Fruit fly (Drosophila melanogaster) whole organism, embryonic: ENCODE data around the gene Sys1.

Experiments
- Ada2b ChIP-seq: fragments of 200-800 bp; sonication (Bioruptor generic); IDR thresholded peaks from 2 replicates; pipeline ENCODE4 v1.3.6; 2022; ENCODE audit warnings: missing biosample characterization, missing genetic modification characterization
- BEAF-32 ChIP-seq: fragments of 200-800 bp; sonication (Bioruptor generic); optimal IDR thresholded peaks from 3 replicates; lab custom pipeline; 2017; ENCODE audit warnings: missing biosample characterization, missing genetic modification characterization, mild to moderate bottlenecking, moderate library complexity, missing genetic modification reagents
- BtbVII ChIP-seq: fragments of 200-800 bp; sonication (Bioruptor generic); optimal IDR thresholded peaks from 3 replicates; lab custom pipeline; 2017; ENCODE audit warnings: missing biosample characterization, mild to moderate bottlenecking, missing genetic modification characterization
- CG1024 ChIP-seq: fragments of 200-800 bp; sonication (Bioruptor generic); IDR thresholded peaks from 2 replicates; pipeline ENCODE4 v1.3.6; 2022; ENCODE audit warnings: missing biosample characterization, missing genetic modification characterization
- CG10267 ChIP-seq: fragments of 200-800 bp; sonication (Bioruptor generic); optimal IDR thresholded peaks from 2 replicates; lab custom pipeline; 2018; ENCODE audit warnings: missing biosample characterization, mild to moderate bottlenecking, missing genetic modification characterization, moderate library complexity
- CG10979 ChIP-seq: fragments of 200-800 bp; sonication (Bioruptor generic); optimal IDR thresholded peaks from 2 replicates; lab custom pipeline; 2018; ENCODE audit warnings: missing biosample characterization, mild to moderate bottlenecking, missing genetic modification characterization, moderate library complexity
- CG12104 ChIP-seq: fragments of 200-800 bp; sonication (Bioruptor generic); optimal IDR thresholded peaks from 3 replicates; lab custom pipeline; 2016; ENCODE audit warnings: missing biosample characterization, missing genetic modification characterization
- CG12155 ChIP-seq: fragments of 200-800 bp; sonication (Bioruptor generic); optimal IDR thresholded peaks from 3 replicates; lab custom pipeline; 2016; ENCODE audit warnings: missing biosample characterization, missing genetic modification characterization
- CG12299 ChIP-seq: fragments of 200-800 bp; sonication (Bioruptor generic); optimal IDR thresholded peaks from 2 replicates; lab custom pipeline; 2018; ENCODE audit warnings: missing biosample characterization, mild to moderate bottlenecking, missing genetic modification characterization
- CG1233 ChIP-seq: fragments of 200-800 bp; sonication (Bioruptor generic); optimal IDR thresholded peaks from 4 replicates; lab custom pipeline; 2018; ENCODE audit warnings: missing biosample characterization, mild to moderate bottlenecking, missing genetic modification characterization
- CG12391 ChIP-seq: fragments of 200-800 bp; sonication (Bioruptor generic); optimal IDR thresholded peaks from 3 replicates; lab custom pipeline; 2018; ENCODE audit warnings: missing biosample characterization, mild to moderate bottlenecking, missing genetic modification characterization, moderate library complexity
- CG12942 ChIP-seq: fragments of 200-800 bp; sonication (Bioruptor generic); optimal IDR thresholded peaks from 3 replicates; lab custom pipeline; 2016; ENCODE audit warnings: missing biosample characterization, missing genetic modification characterization
- CG13624 ChIP-seq: fragments of 200-800 bp; sonication (Bioruptor generic); optimal IDR thresholded peaks from 2 replicates; lab custom pipeline; 2016; ENCODE audit warnings: missing biosample characterization, missing genetic modification characterization
- CG30431 ChIP-seq: fragments of 200-800 bp; sonication (Bioruptor generic); optimal IDR thresholded peaks from 2 replicates; lab custom pipeline; 2017; ENCODE audit warnings: missing biosample characterization, missing genetic modification characterization
- CG31365 ChIP-seq: fragments of 200-800 bp; sonication (Bioruptor generic); optimal IDR thresholded peaks from 2 replicates; lab custom pipeline; 2018; ENCODE audit warnings: missing biosample characterization, mild to moderate bottlenecking, missing genetic modification characterization
- CG32532 ChIP-seq: fragments of 200-800 bp; sonication (Bioruptor generic); IDR thresholded peaks from 2 replicates; pipeline ENCODE4 v1.3.6; 2022; ENCODE audit warnings: missing biosample characterization, missing genetic modification characterization
- CG33557 ChIP-seq: fragments of 200-800 bp; sonication (Bioruptor generic); optimal IDR thresholded peaks from 2 replicates; lab custom pipeline; 2019; ENCODE audit warnings: missing biosample characterization, mild to moderate bottlenecking, missing genetic modification characterization, moderate library complexity
- CG3995 ChIP-seq: fragments of 200-800 bp; sonication (Bioruptor generic); optimal IDR thresholded peaks from 3 replicates; lab custom pipeline; 2016; ENCODE audit warnings: missing biosample characterization, missing genetic modification characterization
- CG4424 ChIP-seq: fragments of 200-800 bp; sonication (Bioruptor generic); optimal IDR thresholded peaks from 3 replicates; lab custom pipeline; 2016; ENCODE audit warnings: missing biosample characterization, missing genetic modification characterization
- CG4707 ChIP-seq: fragments of 200-800 bp; sonication (Bioruptor generic); optimal IDR thresholded peaks from 2 replicates; lab custom pipeline; 2018; ENCODE audit warnings: missing biosample characterization, mild to moderate bottlenecking, missing genetic modification characterization, moderate library complexity
- CG6813 ChIP-seq: fragments of 200-800 bp; sonication (Bioruptor generic); optimal IDR thresholded peaks from 2 replicates; lab custom pipeline; 2017; ENCODE audit warnings: missing biosample characterization, missing genetic modification characterization, mild to moderate bottlenecking, moderate library complexity, missing genetic modification reagents
- CG6854 ChIP-seq: fragments of 200-800 bp; sonication (Bioruptor generic); optimal IDR thresholded peaks from 3 replicates; lab custom pipeline; 2017; ENCODE audit warnings: missing biosample characterization, mild to moderate bottlenecking, missing genetic modification characterization
- CG8281 ChIP-seq: fragments of 200-800 bp; sonication (Bioruptor generic); optimal IDR thresholded peaks from 2 replicates; lab custom pipeline; 2018; ENCODE audit warnings: missing biosample characterization, mild to moderate bottlenecking, missing genetic modification characterization, moderate library complexity
- Dref ChIP-seq: fragments of 200-800 bp; sonication (Bioruptor generic); IDR thresholded peaks from 2 replicates; pipeline ENCODE4 v1.3.6; 2022; ENCODE audit warnings: missing biosample characterization, missing genetic modification characterization
- ERR ChIP-seq: fragments of 200-800 bp; sonication (Bioruptor generic); optimal IDR thresholded peaks from 2 replicates; lab custom pipeline; 2016; ENCODE audit warnings: missing biosample characterization, missing genetic modification characterization
- Elba2 ChIP-seq: fragments of 200-800 bp; sonication (Bioruptor generic); optimal IDR thresholded peaks from 3 replicates; lab custom pipeline; 2016; ENCODE audit warnings: missing biosample characterization, missing genetic modification characterization
- Nf-YA ChIP-seq: fragments of 200-800 bp; sonication (Bioruptor generic); IDR thresholded peaks from 2 replicates; pipeline ENCODE4 v1.3.6; 2022; ENCODE audit warnings: missing biosample characterization, missing genetic modification characterization
- Oaz ChIP-seq: fragments of 200-800 bp; sonication (Bioruptor generic); IDR thresholded peaks from 2 replicates; pipeline ENCODE4 v1.3.6; 2022; ENCODE audit warnings: missing biosample characterization, missing genetic modification characterization
- Ravus ChIP-seq: fragments of 200-800 bp; sonication (Bioruptor generic); IDR thresholded peaks from 2 replicates; pipeline ENCODE4 v1.3.6; 2022; ENCODE audit warnings: missing biosample characterization, missing genetic modification characterization
- Rfx ChIP-seq: fragments of 200-800 bp; sonication (Bioruptor generic); IDR thresholded peaks from 2 replicates; pipeline ENCODE4 v1.3.6; 2022; ENCODE audit warnings: missing biosample characterization, missing genetic modification characterization
- TFAM ChIP-seq: fragments of 200-800 bp; sonication (Bioruptor generic); optimal IDR thresholded peaks from 2 replicates; lab custom pipeline; 2017; ENCODE audit warnings: missing biosample characterization, missing genetic modification characterization, inconsistent platforms
- Vsx1 ChIP-seq: fragments of 200-800 bp; sonication (Bioruptor generic); optimal IDR thresholded peaks from 2 replicates; lab custom pipeline; 2017; ENCODE audit warnings: missing biosample characterization, mild to moderate bottlenecking, missing genetic modification characterization, missing genetic modification reagents
- aop ChIP-seq: fragments of 200-800 bp; sonication (Bioruptor generic); IDR thresholded peaks from 2 replicates; pipeline ENCODE4 v1.3.6; 2022; ENCODE audit warnings: missing biosample characterization, missing genetic modification characterization
- az2 ChIP-seq: fragments of 200-800 bp; sonication (Bioruptor generic); optimal IDR thresholded peaks from 3 replicates; lab custom pipeline; 2016; ENCODE audit warnings: missing biosample characterization, missing genetic modification characterization
- br ChIP-seq: fragments of >200 bp; optimal IDR thresholded peaks from 2 replicates; lab custom pipeline; 2017
- cg ChIP-seq: fragments of 200-800 bp; sonication (Bioruptor generic); optimal IDR thresholded peaks from 3 replicates; lab custom pipeline; 2019; ENCODE audit warnings: missing biosample characterization, mild to moderate bottlenecking, missing genetic modification characterization, moderate library complexity
- chn ChIP-seq: fragments of 200-800 bp; sonication (Bioruptor generic); optimal IDR thresholded peaks from 2 replicates; lab custom pipeline; 2016; ENCODE audit warnings: missing biosample characterization, missing genetic modification characterization
- crol ChIP-seq: fragments of 200-800 bp; sonication (Bioruptor generic); IDR thresholded peaks from 2 replicates; pipeline ENCODE4 v1.3.6; 2022; ENCODE audit warnings: missing biosample characterization, missing genetic modification characterization
- gem ChIP-seq: fragments of 200-800 bp; sonication (Bioruptor generic); optimal IDR thresholded peaks from 2 replicates; lab custom pipeline; 2019; ENCODE audit warnings: missing biosample characterization, mild to moderate bottlenecking, missing genetic modification characterization, moderate library complexity
- gro ChIP-seq: fragments of 200-800 bp; sonication (Bioruptor generic); optimal IDR thresholded peaks from 2 replicates; lab custom pipeline; 2016; ENCODE audit warnings: missing biosample characterization, missing genetic modification characterization
- lov ChIP-seq, 2 experiments: fragments of 200-800 bp in 1 of 2; fragments of >200 bp in 1 of 2; sonication (Bioruptor generic) in 1 of 2; IDR thresholded peaks in 1 of 2; optimal IDR thresholded peaks in 1 of 2; 2 replicates in 1 of 2; 3 replicates in 1 of 2; pipeline versions ENCODE4 v1.3.6 to Lab custom; 2017 to 2022; ENCODE audit warnings: missing biosample characterization in 1 of 2, missing genetic modification characterization in 1 of 2
- mld ChIP-seq: fragments of 200-800 bp; sonication (Bioruptor generic); IDR thresholded peaks from 3 replicates; pipeline ENCODE4 v1.3.6; 2022; ENCODE audit warnings: missing biosample characterization, missing genetic modification characterization; ENCODE audit not compliant: partially characterized antibody
- nau ChIP-seq: fragments of 200-800 bp; sonication (Bioruptor generic); optimal IDR thresholded peaks from 3 replicates; lab custom pipeline; 2017; ENCODE audit warnings: missing biosample characterization, mild to moderate bottlenecking, missing genetic modification characterization, missing genetic modification reagents
- peb ChIP-seq: fragments of 200-800 bp; sonication (Bioruptor generic); IDR thresholded peaks from 2 replicates; pipeline ENCODE4 v1.3.6; 2022; ENCODE audit warnings: missing biosample characterization, missing genetic modification characterization
- pzg ChIP-seq: fragments of 200-800 bp; sonication (Bioruptor generic); optimal IDR thresholded peaks from 3 replicates; lab custom pipeline; 2018; ENCODE audit warnings: missing biosample characterization, mild to moderate bottlenecking, missing genetic modification characterization, moderate library complexity
- ro ChIP-seq: fragments of 200-800 bp; sonication (Bioruptor generic); IDR thresholded peaks from 2 replicates; pipeline ENCODE4 v1.3.6; 2022; ENCODE audit warnings: missing biosample characterization, missing genetic modification characterization
- sens ChIP-seq: fragments of 200-800 bp; sonication (Bioruptor generic); peaks from one replicate; lab custom pipeline; 2016; ENCODE audit warnings: missing biosample characterization, missing genetic modification characterization
- seq ChIP-seq: fragments of 200-800 bp; sonication (Bioruptor generic); IDR thresholded peaks from 2 replicates; pipeline ENCODE4 v1.3.6; 2022; ENCODE audit warnings: missing biosample characterization, missing genetic modification characterization
- sim ChIP-seq: fragments of 200-800 bp; sonication (Bioruptor generic); IDR thresholded peaks from 2 replicates; pipeline ENCODE4 v1.3.6; 2022; ENCODE audit warnings: missing biosample characterization, missing genetic modification characterization
- slou ChIP-seq: fragments of 200-800 bp; sonication (Bioruptor generic); optimal IDR thresholded peaks from 3 replicates; lab custom pipeline; 2016; ENCODE audit warnings: missing biosample characterization, missing genetic modification characterization
- tup ChIP-seq: fragments of 200-800 bp; sonication (Bioruptor generic); optimal IDR thresholded peaks from 2 replicates; lab custom pipeline; 2016; ENCODE audit warnings: missing biosample characterization, mild to moderate bottlenecking, missing genetic modification characterization, moderate library complexity

Sys1 gene

dm6 chr3R:8676560-8677000 is 24.0 kb downstream of the Sys1 start, which contains the start of the genes Unc50, CG11755 and CG8043 (continued):
- TF ChIP-seq Ravus (GFP tag; lab: Robert Waterston, UW): peak; percentile 10; the same call in 1 of the 2 replicates
- TF ChIP-seq Elba2 (GFP tag; lab: Kevin White, UChicago): no peak
- TF ChIP-seq az2: peak; percentile 79
- peak; percentile 56 for TF ChIP-seq CG3995 (GFP tag; lab: Kevin White, UChicago)
- peak; percentile 87 for TF ChIP-seq Rfx (GFP tag; lab: Robert Waterston, UW)
- TF ChIP-seq ERR (GFP tag; lab: Kevin White, UChicago): peak; percentile 15
- peak; percentile 28 for TF ChIP-seq CG12299 (tag; lab: Kevin White, UChicago)
- peak; percentile 87 for TF ChIP-seq gem (tag; lab: Kevin White, UChicago)
- TF ChIP-seq Ada2b (GFP tag; lab: Robert Waterston, UW): peak; percentile 36; the same call in 1 of the 2 replicates
- no peak for TF ChIP-seq nau (GFP tag; lab: Kevin White, UChicago)
- TF ChIP-seq aop: no peak
- TF ChIP-seq CG10979 (tag; lab: Kevin White, UChicago): peak; percentile 75
- no peak for TF ChIP-seq CG6813 (GFP tag; lab: Kevin White, UChicago)
- peak; percentile 77 for TF ChIP-seq CG12155 (GFP tag; lab: Kevin White, UChicago)
- TF ChIP-seq CG10267 (tag; lab: Kevin White, UChicago): peak; percentile 77
- TF ChIP-seq CG1233: peak; percentile 70
- TF ChIP-seq mld: peak; percentile 86; the same call in 2 of the 3 replicates
- peak; percentile 50 for TF ChIP-seq peb (GFP tag; lab: Robert Waterston, UW)
- TF ChIP-seq CG31365 (tag; lab: Kevin White, UChicago): peak; percentile 19
- TF ChIP-seq BtbVII (GFP tag; lab: Kevin White, UChicago): no peak
- TF ChIP-seq sens (GFP tag; lab: Kevin White, UChicago): peak; percentile 96
- no peak for TF ChIP-seq Vsx1 (GFP tag; lab: Kevin White, UChicago)
- TF ChIP-seq CG8281: peak; percentile 41
- TF ChIP-seq CG6854: no peak
- TF ChIP-seq slou: peak; percentile 78
- TF ChIP-seq CG12391 (tag; lab: Kevin White, UChicago): peak; percentile 87
- TF ChIP-seq CG1024 (GFP tag; lab: Robert Waterston, UW): peak; percentile 34; the same call in 1 of the 2 replicates
- TF ChIP-seq pzg (GFP tag; lab: Kevin White, UChicago): peak; percentile 78
- TF ChIP-seq CG13624 (GFP tag; lab: Kevin White, UChicago): peak; percentile 71
- TF ChIP-seq TFAM (GFP tag; lab: Kevin White, UChicago): no peak
- TF ChIP-seq Oaz: peak; percentile 67; the same call in 1 of the 2 replicates
- peak; percentile 73 for TF ChIP-seq CG12942 (GFP tag; lab: Kevin White, UChicago)
- no peak for TF ChIP-seq cg
- TF ChIP-seq CG4707 (GFP tag; lab: Kevin White, UChicago): peak; percentile 1
- no peak for TF ChIP-seq crol
- TF ChIP-seq BEAF-32 (GFP tag; lab: Kevin White, UChicago): peak; percentile 98
- TF ChIP-seq CG33557: peak; percentile 79
- TF ChIP-seq sim (GFP tag; lab: Robert Waterston, UW): no peak
- TF ChIP-seq CG4424 (GFP tag; lab: Kevin White, UChicago): peak; percentile 78
- TF ChIP-seq lov (optimal IDR thresholded peaks at IDR 0.05; lab: Kevin White, UChicago): no peak
- TF ChIP-seq lov (GFP tag; IDR thresholded peaks at IDR 0.05; lab: Robert Waterston, UW): 0 out of 3 replicates have a peak, but pooled peaks have one; percentile 11
- TF ChIP-seq seq: peak; percentile 48; the same call in 1 of the 2 replicates
- peak; percentile 36; the same call in 1 of the 2 replicates for TF ChIP-seq Dref (GFP tag; lab: Robert Waterston, UW)
- TF ChIP-seq ro (GFP tag; lab: Robert Waterston, UW): no peak
- peak; percentile 25 for TF ChIP-seq gro (GFP tag; lab: Kevin White, UChicago)
- TF ChIP-seq tup (GFP tag; lab: Kevin White, UChicago): peak; percentile 7
- peak; percentile 64 for TF ChIP-seq CG12104 (GFP tag; lab: Kevin White, UChicago)
- no peak for TF ChIP-seq br
- no peak for TF ChIP-seq Nf-YA (GFP tag; lab: Robert Waterston, UW)
- TF ChIP-seq CG30431 (GFP tag; lab: Kevin White, UChicago): no peak
- TF ChIP-seq CG32532 (GFP tag; lab: Robert Waterston, UW): peak; percentile 86
- TF ChIP-seq chn (GFP tag; lab: Kevin White, UChicago): peak; percentile 60
